Worm (Caenorhabditis elegans) whole organism, mixed stage, embryonic: ENCODE measurements around the gene F44A6.3.

Experiments used
- blmp-1 ChIP-seq: fragments of 150-350 bp; optimal IDR thresholded peaks from 2 replicates; lab custom pipeline; 2014; ENCODE audit warnings: missing biosample characterization, missing genetic modification characterization
- elt-1 ChIP-seq: sonication (generic microtip); optimal IDR thresholded peaks from 2 replicates; lab custom pipeline; 2017; ENCODE audit warnings: missing genetic modification characterization, mild to moderate bottlenecking, missing compliant biosample characterization, antibody characterized with exemption, moderate library complexity, borderline replicate concordance; ENCODE audit not compliant: insufficient read depth
- elt-3 ChIP-seq: fragments of 150-350 bp; optimal IDR thresholded peaks from 2 replicates; lab custom pipeline; 2014; ENCODE audit warnings: missing biosample characterization, missing genetic modification characterization
- lin-13 ChIP-seq: fragments of 150-350 bp; optimal IDR thresholded peaks from 2 replicates; lab custom pipeline; 2014; ENCODE audit warnings: missing biosample characterization, missing genetic modification characterization
- nhr-28 ChIP-seq: fragments of 150-350 bp; optimal IDR thresholded peaks from 2 replicates; lab custom pipeline; 2014; ENCODE audit warnings: missing biosample characterization, missing genetic modification characterization
- unc-62 ChIP-seq: fragments of 150-350 bp; optimal IDR thresholded peaks from 2 replicates; lab custom pipeline; 2014; ENCODE audit warnings: missing biosample characterization, missing genetic modification reagents, missing genetic modification characterization
- ztf-11 ChIP-seq: fragments of 150-350 bp; optimal IDR thresholded peaks from 2 replicates; lab custom pipeline; 2014; ENCODE audit warnings: missing biosample characterization, missing genetic modification characterization

- no peak for TF ChIP-seq nhr-28 (tag; lab: Kevin White, UChicago)
- TF ChIP-seq blmp-1: no peak
- TF ChIP-seq elt-1 (tag; lab: Kevin White, UChicago): no peak
- no peak for TF ChIP-seq elt-3 (tag; lab: Kevin White, UChicago)
- TF ChIP-seq lin-13 (tag; lab: Kevin White, UChicago): no peak
- no peak for TF ChIP-seq ztf-11 (tag; lab: Kevin White, UChicago)
- no peak for TF ChIP-seq unc-62 (GFP tag; lab: Kevin White, UChicago)
Measured at ce11 chrX:10216857-10217256, 4.3 kb downstream of the F44A6.3 start.
